Worm (Caenorhabditis elegans) whole organism, mixed stage, embryonic: ENCODE data around the gene snrp-200.
A peak's percentile ranks its signal among the peaks of the same experiment; 100 is the strongest.

Experiments
- drap-1 ChIP-seq: fragments of 200-800 bp; sonication (Bioruptor generic); optimal IDR thresholded peaks from 3 replicates; lab custom pipeline; 2018; ENCODE audit warnings: mild to moderate bottlenecking, missing genetic modification characterization, missing compliant biosample characterization
- nhr-12 ChIP-seq: fragments of 150-350 bp; optimal IDR thresholded peaks from 2 replicates; lab custom pipeline; 2014; ENCODE audit warnings: missing biosample characterization, missing genetic modification characterization
- unc-39 ChIP-seq: fragments of 150-350 bp; optimal IDR thresholded peaks from 2 replicates; lab custom pipeline; 2014; ENCODE audit warnings: missing biosample characterization, missing genetic modification characterization
- unc-62 ChIP-seq: fragments of 150-350 bp; optimal IDR thresholded peaks from 2 replicates; lab custom pipeline; 2014; ENCODE audit warnings: missing biosample characterization, missing genetic modification reagents, missing genetic modification characterization
- ztf-11 ChIP-seq: fragments of 150-350 bp; optimal IDR thresholded peaks from 2 replicates; lab custom pipeline; 2014; ENCODE audit warnings: missing biosample characterization, missing genetic modification characterization

DNA sequence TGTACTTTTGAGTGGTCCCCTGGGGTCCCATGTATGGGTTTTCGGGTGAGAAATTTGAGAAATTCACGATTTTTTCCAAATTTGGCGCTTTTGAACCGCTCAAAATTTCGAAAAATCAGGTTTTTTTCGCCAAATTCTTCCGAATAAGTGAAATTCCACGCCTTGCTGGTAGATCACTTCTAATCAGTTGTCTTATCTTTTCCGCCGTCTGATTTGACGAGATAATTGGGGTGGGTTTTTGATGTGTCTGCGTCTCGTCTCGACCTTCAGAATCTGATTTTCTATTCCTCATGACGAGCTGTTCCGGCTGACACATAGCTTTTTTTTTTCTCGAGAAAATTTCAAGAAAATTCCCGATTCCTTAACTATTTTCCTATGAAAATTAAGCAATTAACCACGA is 47.4 kb downstream of the snrp-200 start:
- TF ChIP-seq unc-62 (GFP tag; lab: Kevin White, UChicago) (peak; percentile 42), drap-1 (GFP tag; lab: Kevin White, UChicago) (no peak), ztf-11 (no peak), unc-39 (tag; lab: Kevin White, UChicago) (no peak), nhr-12 (tag; lab: Kevin White, UChicago) (no peak)
